Worm (Caenorhabditis elegans) whole organism, L1 larva: ENCODE measurements around the gene srd-44.

Experiments
- C16A3.4 ChIP-seq: fragments of 150-350 bp; optimal IDR thresholded peaks from 2 replicates; lab custom pipeline; 2014; ENCODE audit warnings: missing biosample characterization, missing genetic modification characterization
- C34B4.2 ChIP-seq: sonication (generic microtip); optimal IDR thresholded peaks from 2 replicates; lab custom pipeline; 2017; ENCODE audit warnings: mild to moderate bottlenecking, missing genetic modification characterization, missing compliant biosample characterization
- F16B12.6 ChIP-seq: fragments of 150-350 bp; optimal IDR thresholded peaks from 2 replicates; lab custom pipeline; 2014; ENCODE audit warnings: missing biosample characterization, missing genetic modification characterization
- aha-1 ChIP-seq: fragments of 150-350 bp; optimal IDR thresholded peaks from 2 replicates; lab custom pipeline; 2014; ENCODE audit warnings: missing biosample characterization, missing genetic modification characterization
- blmp-1 ChIP-seq: fragments of 150-350 bp; optimal IDR thresholded peaks from 2 replicates; lab custom pipeline; 2014; ENCODE audit warnings: missing biosample characterization, missing genetic modification characterization
- ceh-63 ChIP-seq: fragments of 200-800 bp; sonication (Bioruptor generic); optimal IDR thresholded peaks from 2 replicates; lab custom pipeline; 2018; ENCODE audit warnings: mild to moderate bottlenecking, missing genetic modification characterization, missing compliant biosample characterization
- ceh-90 ChIP-seq: sonication (generic microtip); optimal IDR thresholded peaks from 2 replicates; lab custom pipeline; 2016; ENCODE audit warnings: missing genetic modification characterization, missing compliant biosample characterization
- efl-1 ChIP-seq, 4 experiments: fragments of 150-350 bp; optimal IDR thresholded peaks in 3 of 4; peaks in 1 of 4; 1 replicate in 1 of 4; 2 replicates in 3 of 4; lab custom pipeline; 2014; ENCODE audit warnings: missing biosample characterization in 2 of 4, missing genetic modification characterization in 2 of 4, missing genetic modification reagents in 2 of 4
- efl-3 ChIP-seq: fragments of 200-800 bp; sonication (Bioruptor generic); optimal IDR thresholded peaks from 2 replicates; lab custom pipeline; 2018; ENCODE audit warnings: mild to moderate bottlenecking, missing genetic modification characterization, missing compliant biosample characterization
- ets-5 ChIP-seq: fragments of 200-800 bp; sonication (Bioruptor generic); IDR thresholded peaks from 2 replicates; pipeline ENCODE4 v1.3.6; 2022; ENCODE audit warnings: missing genetic modification characterization, missing compliant biosample characterization
- fkh-4 ChIP-seq: sonication (generic microtip); optimal IDR thresholded peaks from 2 replicates; lab custom pipeline; 2016; ENCODE audit warnings: missing compliant biosample characterization, missing genetic modification characterization, borderline replicate concordance
- fkh-8 ChIP-seq: sonication (generic microtip); optimal IDR thresholded peaks from 2 replicates; lab custom pipeline; 2016; ENCODE audit warnings: mild to moderate bottlenecking, missing genetic modification characterization, missing compliant biosample characterization
- grh-1 ChIP-seq: fragments of 200-800 bp; sonication (Bioruptor generic); IDR thresholded peaks from 2 replicates; pipeline ENCODE4 v1.3.6; 2022; ENCODE audit warnings: missing genetic modification reagents, missing genetic modification characterization, missing compliant biosample characterization
- hlh-4 ChIP-seq: sonication (generic microtip); optimal IDR thresholded peaks from 2 replicates; lab custom pipeline; 2016; ENCODE audit warnings: mild to moderate bottlenecking, missing genetic modification characterization, missing compliant biosample characterization
- lir-3 ChIP-seq: sonication (generic microtip); optimal IDR thresholded peaks from 2 replicates; lab custom pipeline; 2016; ENCODE audit warnings: mild to moderate bottlenecking, missing genetic modification characterization, moderate library complexity, missing compliant biosample characterization; ENCODE audit not compliant: poor library complexity
- mab-9 ChIP-seq: fragments of 200-800 bp; sonication (Bioruptor generic); IDR thresholded peaks from 2 replicates; pipeline ENCODE4 v1.3.6; 2022; ENCODE audit warnings: missing genetic modification reagents, missing genetic modification characterization, missing compliant biosample characterization
- nhr-11 ChIP-seq: fragments of 150-350 bp; optimal IDR thresholded peaks from 2 replicates; lab custom pipeline; 2014; ENCODE audit warnings: missing biosample characterization, missing genetic modification characterization
- nhr-19 ChIP-seq: fragments of 200-800 bp; sonication (Bioruptor generic); conservative IDR thresholded peaks from 2 replicates; pipeline ENCODE4 v1.3.6; 2022; ENCODE audit warnings: missing genetic modification characterization, missing compliant biosample characterization
- nhr-71 ChIP-seq: sonication (generic microtip); optimal IDR thresholded peaks from 2 replicates; lab custom pipeline; 2016; ENCODE audit warnings: mild to moderate bottlenecking, missing genetic modification characterization, moderate library complexity, missing compliant biosample characterization
- nhr-76 ChIP-seq: sonication (generic microtip); optimal IDR thresholded peaks from 2 replicates; lab custom pipeline; 2017; ENCODE audit warnings: missing biosample characterization, missing genetic modification characterization
- nhr-90 ChIP-seq: sonication (generic microtip); optimal IDR thresholded peaks from 2 replicates; lab custom pipeline; 2016; ENCODE audit warnings: mild to moderate bottlenecking, missing genetic modification characterization, missing compliant biosample characterization; ENCODE audit not compliant: poor library complexity
- pqm-1 ChIP-seq: sonication (generic microtip); optimal IDR thresholded peaks from 3 replicates; lab custom pipeline; 2017; ENCODE audit warnings: missing biosample characterization, missing genetic modification characterization
- skn-1 ChIP-seq: fragments of 150-350 bp; optimal IDR thresholded peaks from 2 replicates; lab custom pipeline; 2014; ENCODE audit warnings: missing biosample characterization, missing genetic modification characterization
- sup-37 ChIP-seq: fragments of 200-800 bp; sonication (Bioruptor generic); optimal IDR thresholded peaks from 2 replicates; lab custom pipeline; 2018; ENCODE audit warnings: mild to moderate bottlenecking, missing genetic modification characterization, missing compliant biosample characterization
- tbx-2 ChIP-seq: sonication (generic microtip); optimal IDR thresholded peaks from 2 replicates; lab custom pipeline; 2016; ENCODE audit warnings: missing genetic modification characterization, missing compliant biosample characterization
- tlp-1 ChIP-seq: fragments of 150-350 bp; optimal IDR thresholded peaks from 2 replicates; lab custom pipeline; 2014; ENCODE audit warnings: missing biosample characterization, missing genetic modification characterization
- unc-86 ChIP-seq: sonication (generic microtip); optimal IDR thresholded peaks from 2 replicates; lab custom pipeline; 2016; ENCODE audit warnings: missing genetic modification characterization, missing compliant biosample characterization
- xbp-1 ChIP-seq: sonication (generic microtip); optimal IDR thresholded peaks from 2 replicates; lab custom pipeline; 2016; ENCODE audit warnings: missing genetic modification characterization, missing compliant biosample characterization
- zip-4 ChIP-seq: fragments of 200-800 bp; sonication (Bioruptor generic); optimal IDR thresholded peaks from 2 replicates; lab custom pipeline; 2018; ENCODE audit warnings: mild to moderate bottlenecking, missing genetic modification characterization, moderate library complexity, missing compliant biosample characterization
- ztf-11 ChIP-seq, 2 experiments: sonication (generic microtip); optimal IDR thresholded peaks; 2 replicates each; lab custom pipeline; 2016 to 2017; ENCODE audit warnings: missing genetic modification characterization in 2 of 2, missing biosample characterization in 1 of 2, missing compliant biosample characterization in 1 of 2
- ztf-4 ChIP-seq: fragments of 150-350 bp; optimal IDR thresholded peaks from 2 replicates; lab custom pipeline; 2014; ENCODE audit warnings: missing biosample characterization, missing genetic modification characterization

srd-44 gene

DNA sequence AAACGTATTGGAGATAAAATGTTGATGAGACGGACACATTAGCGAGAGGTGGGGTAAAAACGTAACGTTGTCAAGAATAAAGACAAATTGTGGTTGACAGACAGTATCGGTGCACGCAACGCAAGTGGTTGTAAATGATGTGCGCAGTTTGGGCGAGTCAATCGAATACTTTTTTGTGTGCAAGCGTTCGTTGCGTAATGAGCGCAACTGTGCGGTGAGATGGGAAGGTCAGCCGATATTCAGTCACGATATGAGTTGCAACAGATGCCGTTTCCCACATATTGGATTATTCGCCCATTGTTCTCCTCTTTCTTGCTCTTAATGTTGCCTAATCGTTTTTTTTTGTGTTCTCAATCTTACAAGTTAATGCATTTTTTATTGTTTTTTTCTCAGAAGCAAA lies 17.5 kb upstream of the srd-44 start, which contains the start of gene ceh-40:
Gene ceh-40, minus strand, starts transcription at position 41 of the 400 bp plus-strand sequence.
- TF ChIP-seq F16B12.6 (no peak), nhr-19 (no peak), ztf-4 (tag; lab: Kevin White, UChicago) (no peak), tbx-2 (tag; lab: Kevin White, UChicago) (no peak)

- TF ChIP-seq mab-9, result no peak
- TF ChIP-seq nhr-90 (tag; lab: Kevin White, UChicago), result no peak
- TF ChIP-seq ets-5 (GFP tag; lab: Robert Waterston, UW), result no peak
- no peak for TF ChIP-seq ceh-63 (GFP tag; lab: Kevin White, UChicago)
- no peak for TF ChIP-seq lir-3 (tag; lab: Kevin White, UChicago)
- TF ChIP-seq pqm-1 (tag; lab: Kevin White, UChicago), result no peak
These were observed 16.9 kb upstream of the srd-44 start, which contains the start of gene F17A2.13 for ce11 chrX:12321357-12321756. TSS of gene F17A2.13 (plus strand) at chrX:12321657.

DNA sequence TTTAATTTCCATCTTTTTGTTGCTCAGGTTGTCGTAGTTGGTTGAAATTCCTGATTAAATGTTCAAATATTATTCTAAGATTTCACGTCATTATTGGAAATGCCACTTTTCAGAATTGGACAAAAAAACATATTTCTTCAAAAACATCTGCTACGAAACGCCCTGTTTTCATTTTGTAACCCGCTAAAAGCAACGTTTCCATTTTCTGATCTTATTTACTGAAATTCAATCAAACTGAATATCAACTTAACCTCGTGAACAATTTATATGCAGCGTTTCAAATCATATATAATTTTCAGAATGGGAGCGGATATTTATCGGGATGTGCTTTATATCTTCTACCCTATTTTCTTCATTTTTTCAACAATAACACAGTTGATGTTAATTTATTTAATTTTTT lies 14.8 kb upstream of the srd-44 start, which contains the start of gene srd-40:
Gene srd-40, plus strand, starts transcription at position 301 of the 400 bp plus-strand sequence.
- peak; percentile 19 for TF ChIP-seq hlh-4 (tag; lab: Kevin White, UChicago)
- TF ChIP-seq fkh-8 (tag; lab: Kevin White, UChicago), result peak; percentile 44
- no peak for TF ChIP-seq nhr-76 (tag; lab: Kevin White, UChicago)

DNA sequence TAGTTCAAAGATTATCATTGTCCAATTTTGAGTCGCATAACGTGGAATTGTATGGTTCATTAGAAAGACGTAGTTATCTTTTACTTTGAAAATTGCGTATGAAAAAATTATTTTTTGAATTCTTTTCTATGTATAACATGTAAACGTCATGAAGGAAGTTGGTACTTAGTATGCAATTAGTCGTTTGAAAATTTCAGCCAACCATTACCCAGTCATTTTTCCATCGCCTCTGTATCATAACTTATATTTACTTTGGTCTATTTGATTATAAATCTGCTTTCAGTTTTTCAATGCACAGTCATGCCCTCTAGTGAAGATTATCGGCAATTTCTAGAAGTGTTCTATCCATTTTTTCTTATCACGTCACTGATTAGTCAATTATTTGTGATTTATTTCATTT lies 11.8 kb upstream of the srd-44 start, which contains the start of gene srd-41:
Gene srd-41, plus strand, starts transcription at position 301 of the 400 bp plus-strand sequence.
- TF ChIP-seq grh-1 (no peak), lir-3 (tag; lab: Kevin White, UChicago) (no peak), ztf-11 (tag; optimal IDR thresholded peaks at IDR 0.05; lab: Kevin White, UChicago) (no peak), skn-1 (no peak), zip-4 (no peak), efl-3 (GFP tag; lab: Kevin White, UChicago) (no peak), tlp-1 (tag; lab: Kevin White, UChicago) (no peak)

DNA sequence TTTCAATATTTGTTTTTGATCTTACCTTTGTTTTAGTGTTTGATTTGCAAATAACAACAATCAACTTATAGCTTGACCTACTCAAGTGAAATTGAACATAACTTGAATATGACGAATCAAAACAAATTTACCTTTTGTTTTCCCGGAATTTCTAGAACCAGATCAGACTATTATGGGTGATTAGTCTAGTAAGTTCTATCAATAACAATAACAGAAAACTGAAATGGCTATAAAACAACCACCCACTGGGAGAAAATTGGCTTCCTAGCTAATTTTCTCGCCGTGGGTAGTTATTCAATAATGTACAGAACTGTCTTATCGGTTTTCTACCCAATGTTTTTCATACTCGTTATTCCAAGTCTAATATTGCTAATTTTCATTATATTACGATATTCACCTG lies 9.6 kb upstream of the srd-44 start, which contains the start of gene srd-45:
Gene srd-45, plus strand, starts transcription at position 301 of the 400 bp plus-strand sequence.
- TF ChIP-seq zip-4, result no peak
- TF ChIP-seq C34B4.2 (tag; lab: Kevin White, UChicago), result no peak
- TF ChIP-seq unc-86 (tag; lab: Kevin White, UChicago), result no peak

ce11 chrX:12331795-12332194 lies 6.4 kb upstream of the srd-44 start, which contains the start of gene srd-46:
TSS of gene srd-46 (plus strand) at chrX:12332095.
- TF ChIP-seq tbx-2 (tag; lab: Kevin White, UChicago) (no peak), xbp-1 (tag; lab: Kevin White, UChicago) (no peak), nhr-71 (peak; percentile 18), fkh-4 (tag; lab: Kevin White, UChicago) (no peak), ceh-90 (no peak), nhr-11 (no peak), C16A3.4 (tag; lab: Kevin White, UChicago) (no peak), aha-1 (tag; lab: Kevin White, UChicago) (no peak), C34B4.2 (tag; lab: Kevin White, UChicago) (no peak)

DNA sequence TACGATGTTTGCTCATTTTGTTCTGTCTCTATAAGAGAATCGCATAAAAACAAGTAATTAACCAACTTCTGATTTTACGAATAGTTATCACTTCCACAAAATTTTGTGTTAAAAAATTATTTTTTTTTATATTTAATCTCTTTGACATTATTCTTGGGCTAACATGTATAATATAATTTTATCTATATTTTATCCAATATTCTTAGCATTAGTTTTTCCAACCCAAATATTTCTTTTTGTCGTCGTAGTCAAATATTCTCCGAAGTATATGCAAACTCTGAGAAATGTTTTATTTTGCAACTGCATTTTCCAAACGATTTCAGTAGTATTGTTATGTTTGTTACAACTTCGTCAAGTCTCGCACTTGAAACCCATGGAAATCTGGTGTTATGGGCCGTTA lies 4.8 kb upstream of the srd-44 start, which contains the start of gene srd-47:
Gene srd-47, plus strand, starts transcription at position 164 of the 400 bp plus-strand sequence.
- TF ChIP-seq blmp-1 (tag; lab: Kevin White, UChicago) (no peak), efl-1 (optimal IDR thresholded peaks at IDR 0.05; lab: Kevin White, UChicago) (no peak), efl-1 (GFP tag; optimal IDR thresholded peaks at IDR 0.05 in 1 of 2; lab: Kevin White, UChicago) (peak in 1 of 2 experiments; percentile 70), sup-37 (GFP tag; lab: Kevin White, UChicago) (no peak)
